Worm (Caenorhabditis elegans) whole organism, L1 larva: Measurements from ENCODE around the gene rpn-5.

ENCODE experiments used
- C04F5.9 ChIP-seq: sonication (generic microtip); optimal IDR thresholded peaks from 2 replicates; lab custom pipeline; 2016; ENCODE audit warnings: missing genetic modification characterization, missing compliant biosample characterization
- C34B4.2 ChIP-seq: sonication (generic microtip); optimal IDR thresholded peaks from 2 replicates; lab custom pipeline; 2017; ENCODE audit warnings: mild to moderate bottlenecking, missing genetic modification characterization, missing compliant biosample characterization
- alr-1 ChIP-seq: fragments of 200-800 bp; sonication (Bioruptor generic); optimal IDR thresholded peaks from 2 replicates; lab custom pipeline; 2018; ENCODE audit warnings: borderline replicate concordance, mild to moderate bottlenecking, missing genetic modification characterization, missing compliant biosample characterization
- aly-2 ChIP-seq: fragments of 150-350 bp; optimal IDR thresholded peaks from 2 replicates; lab custom pipeline; 2014; ENCODE audit warnings: missing biosample characterization, missing genetic modification characterization
- ama-1 ChIP-seq: fragments of 150-350 bp; optimal IDR thresholded peaks from 2 replicates; lab custom pipeline; 2014
- blmp-1 ChIP-seq: fragments of 150-350 bp; optimal IDR thresholded peaks from 2 replicates; lab custom pipeline; 2014; ENCODE audit warnings: missing biosample characterization, missing genetic modification characterization
- ceh-63 ChIP-seq: fragments of 200-800 bp; sonication (Bioruptor generic); optimal IDR thresholded peaks from 2 replicates; lab custom pipeline; 2018; ENCODE audit warnings: mild to moderate bottlenecking, missing genetic modification characterization, missing compliant biosample characterization
- ceh-82 ChIP-seq, 3 experiments: fragments of 150-350 bp in 1 of 3; sonication (generic microtip) in 2 of 3; optimal IDR thresholded peaks; 2 replicates each; lab custom pipeline; 2014 to 2017; ENCODE audit warnings: missing biosample characterization in 3 of 3, missing genetic modification characterization in 3 of 3
- ceh-88 ChIP-seq: fragments of 200-800 bp; sonication (Bioruptor generic); IDR thresholded peaks from 2 replicates; pipeline ENCODE4 v1.3.6; 2022; ENCODE audit warnings: missing genetic modification characterization, missing compliant biosample characterization
- ces-1 ChIP-seq: fragments of 150-350 bp; optimal IDR thresholded peaks from 2 replicates; lab custom pipeline; 2014; ENCODE audit warnings: missing biosample characterization, missing genetic modification reagents, missing genetic modification characterization
- efl-3 ChIP-seq: fragments of 200-800 bp; sonication (Bioruptor generic); optimal IDR thresholded peaks from 2 replicates; lab custom pipeline; 2018; ENCODE audit warnings: mild to moderate bottlenecking, missing genetic modification characterization, missing compliant biosample characterization
- ets-5 ChIP-seq: fragments of 200-800 bp; sonication (Bioruptor generic); IDR thresholded peaks from 2 replicates; pipeline ENCODE4 v1.3.6; 2022; ENCODE audit warnings: missing genetic modification characterization, missing compliant biosample characterization
- fkh-10 ChIP-seq: sonication (generic microtip); optimal IDR thresholded peaks from 2 replicates; lab custom pipeline; 2017; ENCODE audit warnings: missing biosample characterization, missing genetic modification reagents, missing genetic modification characterization
- fkh-8 ChIP-seq: sonication (generic microtip); optimal IDR thresholded peaks from 2 replicates; lab custom pipeline; 2016; ENCODE audit warnings: mild to moderate bottlenecking, missing genetic modification characterization, missing compliant biosample characterization
- fos-1 ChIP-seq: fragments of 150-350 bp; optimal IDR thresholded peaks from 2 replicates; lab custom pipeline; 2014; ENCODE audit warnings: missing biosample characterization, missing genetic modification characterization
- grh-1 ChIP-seq: fragments of 200-800 bp; sonication (Bioruptor generic); IDR thresholded peaks from 2 replicates; pipeline ENCODE4 v1.3.6; 2022; ENCODE audit warnings: missing genetic modification reagents, missing genetic modification characterization, missing compliant biosample characterization
- hlh-17 ChIP-seq: fragments of 200-800 bp; sonication (Bioruptor generic); optimal IDR thresholded peaks from 2 replicates; lab custom pipeline; 2018; ENCODE audit warnings: missing genetic modification characterization, mild to moderate bottlenecking, missing compliant biosample characterization, moderate library complexity, borderline replicate concordance
- hlh-4 ChIP-seq: sonication (generic microtip); optimal IDR thresholded peaks from 2 replicates; lab custom pipeline; 2016; ENCODE audit warnings: mild to moderate bottlenecking, missing genetic modification characterization, missing compliant biosample characterization
- irx-1 ChIP-seq: sonication (generic microtip); optimal IDR thresholded peaks from 2 replicates; lab custom pipeline; 2016; ENCODE audit warnings: missing genetic modification characterization, missing compliant biosample characterization
- jun-1 ChIP-seq: fragments of 150-350 bp; optimal IDR thresholded peaks from 2 replicates; lab custom pipeline; 2014; ENCODE audit warnings: missing biosample characterization, missing genetic modification reagents, missing genetic modification characterization
- lin-15B ChIP-seq: fragments of 150-350 bp; sonication (generic microtip); optimal IDR thresholded peaks from 3 replicates; lab custom pipeline; 2014; ENCODE audit warnings: missing biosample characterization, missing genetic modification characterization
- lin-35 ChIP-seq, 2 experiments: fragments of 150-350 bp; optimal IDR thresholded peaks; 2 replicates each; lab custom pipeline; 2014; ENCODE audit warnings: missing biosample characterization in 2 of 2, missing genetic modification characterization in 2 of 2, missing genetic modification reagents in 2 of 2
- lin-39 ChIP-seq: fragments of 150-350 bp; optimal IDR thresholded peaks from 2 replicates; lab custom pipeline; 2014; ENCODE audit warnings: missing biosample characterization, missing genetic modification reagents, missing genetic modification characterization
- mab-9 ChIP-seq: fragments of 200-800 bp; sonication (Bioruptor generic); IDR thresholded peaks from 2 replicates; pipeline ENCODE4 v1.3.6; 2022; ENCODE audit warnings: missing genetic modification reagents, missing genetic modification characterization, missing compliant biosample characterization
- mdl-1 ChIP-seq, 2 experiments: fragments of 150-350 bp; optimal IDR thresholded peaks; 2 replicates each; lab custom pipeline; 2014 to 2017; ENCODE audit warnings: missing biosample characterization in 2 of 2, missing genetic modification characterization in 2 of 2, inconsistent platforms in 1 of 2
- nhr-11 ChIP-seq: fragments of 150-350 bp; optimal IDR thresholded peaks from 2 replicates; lab custom pipeline; 2014; ENCODE audit warnings: missing biosample characterization, missing genetic modification characterization
- nhr-20 ChIP-seq: sonication (generic microtip); optimal IDR thresholded peaks from 2 replicates; lab custom pipeline; 2016; ENCODE audit warnings: mild to moderate bottlenecking, missing genetic modification characterization, missing compliant biosample characterization
- nhr-237 ChIP-seq: fragments of 150-350 bp; optimal IDR thresholded peaks from 2 replicates; lab custom pipeline; 2014; ENCODE audit warnings: missing biosample characterization, missing genetic modification characterization
- nhr-84 ChIP-seq: sonication (generic microtip); optimal IDR thresholded peaks from 2 replicates; lab custom pipeline; 2017; ENCODE audit warnings: missing biosample characterization, missing genetic modification characterization
- nhr-85 ChIP-seq: sonication (generic microtip); peaks from one replicate; lab custom pipeline; 2016; ENCODE audit warnings: missing genetic modification characterization, inconsistent platforms, missing compliant biosample characterization
- pag-3 ChIP-seq: sonication (generic microtip); optimal IDR thresholded peaks from 2 replicates; lab custom pipeline; 2017; ENCODE audit warnings: missing genetic modification characterization, mild to moderate bottlenecking, missing compliant biosample characterization, antibody characterized with exemption, borderline replicate concordance; ENCODE audit not compliant: insufficient read depth
- rnt-1 ChIP-seq: sonication (generic microtip); optimal IDR thresholded peaks from 2 replicates; lab custom pipeline; 2016; ENCODE audit warnings: mild to moderate bottlenecking, missing genetic modification characterization, moderate library complexity, missing compliant biosample characterization
- sox-4 ChIP-seq: sonication (generic microtip); optimal IDR thresholded peaks from 2 replicates; lab custom pipeline; 2016; ENCODE audit warnings: missing genetic modification characterization, missing compliant biosample characterization
- sptf-1 ChIP-seq: fragments of 150-350 bp; optimal IDR thresholded peaks from 2 replicates; lab custom pipeline; 2014; ENCODE audit warnings: missing biosample characterization, missing genetic modification characterization
- sup-37 ChIP-seq: fragments of 200-800 bp; sonication (Bioruptor generic); optimal IDR thresholded peaks from 2 replicates; lab custom pipeline; 2018; ENCODE audit warnings: mild to moderate bottlenecking, missing genetic modification characterization, missing compliant biosample characterization
- swsn-7 ChIP-seq: sonication (generic microtip); optimal IDR thresholded peaks from 2 replicates; lab custom pipeline; 2016; ENCODE audit warnings: missing genetic modification characterization, missing compliant biosample characterization
- tbx-2 ChIP-seq: sonication (generic microtip); optimal IDR thresholded peaks from 2 replicates; lab custom pipeline; 2016; ENCODE audit warnings: missing genetic modification characterization, missing compliant biosample characterization
- unc-130 ChIP-seq: fragments of 150-350 bp; optimal IDR thresholded peaks from 2 replicates; lab custom pipeline; 2017; ENCODE audit warnings: missing biosample characterization, missing genetic modification characterization, inconsistent platforms
- unc-62 ChIP-seq: fragments of 150-350 bp; optimal IDR thresholded peaks from 2 replicates; lab custom pipeline; 2014; ENCODE audit warnings: missing biosample characterization, missing genetic modification reagents, missing genetic modification characterization
- unc-86 ChIP-seq: sonication (generic microtip); optimal IDR thresholded peaks from 2 replicates; lab custom pipeline; 2016; ENCODE audit warnings: missing genetic modification characterization, missing compliant biosample characterization
- vab-15 ChIP-seq: sonication (generic microtip); optimal IDR thresholded peaks from 2 replicates; lab custom pipeline; 2017; ENCODE audit warnings: missing genotype, mild to moderate bottlenecking, missing genetic modification characterization, missing compliant biosample characterization
- xbp-1 ChIP-seq: sonication (generic microtip); optimal IDR thresholded peaks from 2 replicates; lab custom pipeline; 2016; ENCODE audit warnings: missing genetic modification characterization, missing compliant biosample characterization
- zag-1 ChIP-seq: fragments of 150-350 bp; optimal IDR thresholded peaks from 2 replicates; lab custom pipeline; 2014; ENCODE audit warnings: missing biosample characterization, missing genetic modification characterization
- zip-4 ChIP-seq: fragments of 200-800 bp; sonication (Bioruptor generic); optimal IDR thresholded peaks from 2 replicates; lab custom pipeline; 2018; ENCODE audit warnings: mild to moderate bottlenecking, missing genetic modification characterization, moderate library complexity, missing compliant biosample characterization
- ztf-4 ChIP-seq: fragments of 150-350 bp; optimal IDR thresholded peaks from 2 replicates; lab custom pipeline; 2014; ENCODE audit warnings: missing biosample characterization, missing genetic modification characterization

rpn-5 gene

DNA sequence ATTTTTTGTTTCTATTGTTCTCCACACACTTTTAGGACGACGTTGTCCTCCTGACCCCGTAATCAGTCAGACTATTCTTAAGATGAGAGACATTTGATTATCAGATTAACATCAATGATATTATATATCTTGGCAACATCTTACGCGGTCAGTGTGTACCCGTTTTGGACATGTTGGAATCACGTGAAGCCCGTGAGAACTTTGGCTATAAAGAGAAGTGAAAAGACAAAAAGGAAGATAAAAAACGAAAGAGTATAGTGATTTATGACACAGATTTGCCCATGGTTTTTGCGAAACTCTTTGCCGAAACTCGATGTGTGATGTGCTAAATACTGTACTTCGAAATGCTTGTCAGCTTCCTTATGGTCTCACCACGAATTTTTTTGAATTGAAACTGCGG lies 47.1 kb upstream of the rpn-5 start (continued):
- TF ChIP-seq hlh-17 (GFP tag; lab: Kevin White, UChicago) = no peak
- no peak for TF ChIP-seq fos-1 (tag; lab: Kevin White, UChicago)
- TF ChIP-seq mab-9 = no peak
- no peak for TF ChIP-seq fkh-8 (tag; lab: Kevin White, UChicago)
- no peak for TF ChIP-seq zag-1 (tag; lab: Kevin White, UChicago)
- peak in 1 of 2 experiments; percentile 12 for TF ChIP-seq mdl-1 (tag; optimal IDR thresholded peaks at IDR 0.05; lab: Kevin White, UChicago)
- peak; percentile 63 for TF ChIP-seq tbx-2 (tag; lab: Kevin White, UChicago)
- no peak for TF ChIP-seq irx-1
- TF ChIP-seq sup-37 (GFP tag; lab: Kevin White, UChicago) = no peak
- TF ChIP-seq ets-5 (GFP tag; lab: Robert Waterston, UW) = no peak
- no peak for TF ChIP-seq C04F5.9 (tag; lab: Kevin White, UChicago)
- no peak for TF ChIP-seq xbp-1
- TF ChIP-seq ceh-88 (GFP tag; lab: Robert Waterston, UW) = no peak
- no peak for TF ChIP-seq fkh-10 (GFP tag; lab: Kevin White, UChicago)
- no peak for TF ChIP-seq rnt-1 (tag; lab: Kevin White, UChicago)
- TF ChIP-seq blmp-1 = peak; percentile 95
- no peak for TF ChIP-seq C34B4.2 (tag; lab: Kevin White, UChicago)
- TF ChIP-seq ceh-82 (tag; optimal IDR thresholded peaks at IDR 0.05; lab: Kevin White, UChicago) = no peak
- no peak for TF ChIP-seq sox-4
- TF ChIP-seq ces-1 = no peak
- peak; percentile 38 for TF ChIP-seq nhr-11
- no peak for TF ChIP-seq ama-1 (lab: Kevin White, UChicago)
- TF ChIP-seq alr-1 (tag; lab: Kevin White, UChicago) = no peak
- TF ChIP-seq nhr-237 (tag; lab: Kevin White, UChicago) = no peak
- TF ChIP-seq unc-86 (tag; lab: Kevin White, UChicago) = no peak
- no peak for TF ChIP-seq nhr-84 (tag; lab: Kevin White, UChicago)
- peak; percentile 73 for TF ChIP-seq grh-1 (GFP tag; lab: Robert Waterston, UW)
- no peak for TF ChIP-seq pag-3 (tag; lab: Kevin White, UChicago)
- TF ChIP-seq lin-35 (GFP tag; optimal IDR thresholded peaks at IDR 0.05; lab: Kevin White, UChicago) = peak in 1 of 2 experiments; percentile 55
- no peak for TF ChIP-seq ceh-63 (GFP tag; lab: Kevin White, UChicago)
- TF ChIP-seq lin-39 (tag; lab: Kevin White, UChicago) = no peak
- no peak for TF ChIP-seq swsn-7 (tag; lab: Kevin White, UChicago)
- TF ChIP-seq aly-2 (tag; lab: Kevin White, UChicago) = no peak
- TF ChIP-seq zip-4 (GFP tag; lab: Kevin White, UChicago) = no peak
- no peak for TF ChIP-seq hlh-4 (tag; lab: Kevin White, UChicago)
- TF ChIP-seq unc-62 (GFP tag; lab: Kevin White, UChicago) = no peak
- TF ChIP-seq lin-15B (tag; lab: Kevin White, UChicago) = no peak
- TF ChIP-seq jun-1 (tag; lab: Kevin White, UChicago) = no peak
- no peak for TF ChIP-seq sptf-1
- TF ChIP-seq unc-130 = peak; percentile 84
- no peak for TF ChIP-seq vab-15 (tag; lab: Kevin White, UChicago)
- peak; percentile 96 for TF ChIP-seq nhr-85 (tag; lab: Kevin White, UChicago)
- no peak for TF ChIP-seq efl-3 (GFP tag; lab: Kevin White, UChicago)
- TF ChIP-seq nhr-20 (tag; lab: Kevin White, UChicago) = peak; percentile 82
- no peak for TF ChIP-seq ztf-4 (tag; lab: Kevin White, UChicago)
